Worm (Caenorhabditis elegans) whole organism, mixed stage, embryonic: ENCODE results near the gene T27E4.1.

Source experiments
- M03D4.4 ChIP-seq: sonication (generic microtip); optimal IDR thresholded peaks from 2 replicates; lab custom pipeline; 2017; ENCODE audit warnings: mild to moderate bottlenecking, missing genetic modification characterization, missing compliant biosample characterization
- bed-3 ChIP-seq: fragments of 200-800 bp; sonication (Bioruptor generic); optimal IDR thresholded peaks from 3 replicates; lab custom pipeline; 2018; ENCODE audit warnings: mild to moderate bottlenecking, missing genetic modification characterization, moderate library complexity, missing compliant biosample characterization
- ceh-39 ChIP-seq: fragments of 150-350 bp; optimal IDR thresholded peaks from 2 replicates; lab custom pipeline; 2014; ENCODE audit warnings: missing biosample characterization, missing genetic modification characterization
- ceh-43 ChIP-seq: fragments of 200-800 bp; sonication (Bioruptor generic); optimal IDR thresholded peaks from 2 replicates; lab custom pipeline; 2018; ENCODE audit warnings: mild to moderate bottlenecking, missing genetic modification characterization, moderate library complexity, missing compliant biosample characterization
- ces-1 ChIP-seq: fragments of 150-350 bp; optimal IDR thresholded peaks from 2 replicates; lab custom pipeline; 2014; ENCODE audit warnings: missing biosample characterization, missing genetic modification reagents, missing genetic modification characterization
- cnd-1 ChIP-seq: fragments of 200-800 bp; sonication (Bioruptor generic); optimal IDR thresholded peaks from 2 replicates; lab custom pipeline; 2018; ENCODE audit warnings: mild to moderate bottlenecking, missing genetic modification characterization, missing compliant biosample characterization
- drap-1 ChIP-seq: fragments of 200-800 bp; sonication (Bioruptor generic); optimal IDR thresholded peaks from 3 replicates; lab custom pipeline; 2018; ENCODE audit warnings: mild to moderate bottlenecking, missing genetic modification characterization, missing compliant biosample characterization
- elt-1 ChIP-seq: sonication (generic microtip); optimal IDR thresholded peaks from 2 replicates; lab custom pipeline; 2017; ENCODE audit warnings: missing genetic modification characterization, mild to moderate bottlenecking, missing compliant biosample characterization, antibody characterized with exemption, moderate library complexity, borderline replicate concordance; ENCODE audit not compliant: insufficient read depth
- elt-3 ChIP-seq: fragments of 150-350 bp; optimal IDR thresholded peaks from 2 replicates; lab custom pipeline; 2014; ENCODE audit warnings: missing biosample characterization, missing genetic modification characterization
- ham-2 ChIP-seq: fragments of 200-800 bp; sonication (Bioruptor generic); optimal IDR thresholded peaks from 2 replicates; lab custom pipeline; 2018; ENCODE audit warnings: mild to moderate bottlenecking, missing genetic modification characterization, missing compliant biosample characterization
- hlh-1 ChIP-seq: fragments of 150-350 bp; optimal IDR thresholded peaks from 2 replicates; lab custom pipeline; 2014; ENCODE audit warnings: missing biosample characterization, missing genetic modification reagents, missing genetic modification characterization
- lin-13 ChIP-seq: fragments of 150-350 bp; optimal IDR thresholded peaks from 2 replicates; lab custom pipeline; 2014; ENCODE audit warnings: missing biosample characterization, missing genetic modification characterization
- lin-32 ChIP-seq: fragments of 200-800 bp; sonication (Bioruptor generic); optimal IDR thresholded peaks from 2 replicates; lab custom pipeline; 2018; ENCODE audit warnings: mild to moderate bottlenecking, missing genetic modification characterization, missing compliant biosample characterization
- lsy-2 ChIP-seq: fragments of 150-350 bp; optimal IDR thresholded peaks from 2 replicates; lab custom pipeline; 2014; ENCODE audit warnings: missing biosample characterization, missing genetic modification characterization
- mab-5 ChIP-seq: fragments of 150-350 bp; optimal IDR thresholded peaks from 2 replicates; lab custom pipeline; 2014; ENCODE audit warnings: missing biosample characterization, missing genetic modification characterization
- mep-1 ChIP-seq: fragments of 150-350 bp; optimal IDR thresholded peaks from 2 replicates; lab custom pipeline; 2017; ENCODE audit warnings: missing biosample characterization, missing genetic modification reagents, missing genetic modification characterization, inconsistent platforms
- mls-2 ChIP-seq: sonication (generic microtip); optimal IDR thresholded peaks from 2 replicates; lab custom pipeline; 2016; ENCODE audit warnings: mild to moderate bottlenecking, missing genetic modification characterization, moderate library complexity, missing compliant biosample characterization
- nhr-12 ChIP-seq: fragments of 150-350 bp; optimal IDR thresholded peaks from 2 replicates; lab custom pipeline; 2014; ENCODE audit warnings: missing biosample characterization, missing genetic modification characterization
- nhr-2 ChIP-seq: fragments of 150-350 bp; optimal IDR thresholded peaks from 2 replicates; lab custom pipeline; 2014; ENCODE audit warnings: missing biosample characterization, missing genetic modification characterization
- nhr-237 ChIP-seq: fragments of 150-350 bp; optimal IDR thresholded peaks from 2 replicates; lab custom pipeline; 2014; ENCODE audit warnings: missing biosample characterization, missing genetic modification characterization
- nhr-28 ChIP-seq: fragments of 150-350 bp; optimal IDR thresholded peaks from 2 replicates; lab custom pipeline; 2014; ENCODE audit warnings: missing biosample characterization, missing genetic modification characterization
- nhr-76 ChIP-seq: sonication (generic microtip); optimal IDR thresholded peaks from 2 replicates; lab custom pipeline; 2017; ENCODE audit warnings: missing biosample characterization, missing genetic modification characterization
- pha-4 ChIP-seq: fragments of 150-350 bp; optimal IDR thresholded peaks from 2 replicates; lab custom pipeline; 2018; ENCODE audit warnings: missing biosample characterization, missing genetic modification reagents, missing genetic modification characterization
- sem-2 ChIP-seq: fragments of 200-800 bp; sonication (Bioruptor generic); optimal IDR thresholded peaks from 2 replicates; lab custom pipeline; 2018; ENCODE audit warnings: mild to moderate bottlenecking, missing genetic modification characterization, missing compliant biosample characterization
- snpc-4 ChIP-seq: fragments of 150-350 bp; optimal IDR thresholded peaks from 2 replicates; lab custom pipeline; 2014; ENCODE audit warnings: missing biosample characterization, missing genetic modification characterization
- sptf-1 ChIP-seq: sonication (generic microtip); optimal IDR thresholded peaks from 2 replicates; lab custom pipeline; 2017; ENCODE audit warnings: mild to moderate bottlenecking, missing genetic modification characterization, moderate library complexity, missing compliant biosample characterization
- unc-120 ChIP-seq: sonication (generic microtip); optimal IDR thresholded peaks from 2 replicates; lab custom pipeline; 2017; ENCODE audit warnings: missing genetic modification characterization, missing compliant biosample characterization; ENCODE audit not compliant: poor library complexity, severe bottlenecking
- unc-39 ChIP-seq: fragments of 150-350 bp; optimal IDR thresholded peaks from 2 replicates; lab custom pipeline; 2014; ENCODE audit warnings: missing biosample characterization, missing genetic modification characterization
- unc-62 ChIP-seq: fragments of 150-350 bp; optimal IDR thresholded peaks from 2 replicates; lab custom pipeline; 2014; ENCODE audit warnings: missing biosample characterization, missing genetic modification reagents, missing genetic modification characterization
- zip-8 ChIP-seq: fragments of 150-350 bp; optimal IDR thresholded peaks from 2 replicates; lab custom pipeline; 2014; ENCODE audit warnings: missing biosample characterization, missing genetic modification characterization
- ztf-11 ChIP-seq: fragments of 150-350 bp; optimal IDR thresholded peaks from 2 replicates; lab custom pipeline; 2014; ENCODE audit warnings: missing biosample characterization, missing genetic modification characterization

T27E4.1 gene

DNA sequence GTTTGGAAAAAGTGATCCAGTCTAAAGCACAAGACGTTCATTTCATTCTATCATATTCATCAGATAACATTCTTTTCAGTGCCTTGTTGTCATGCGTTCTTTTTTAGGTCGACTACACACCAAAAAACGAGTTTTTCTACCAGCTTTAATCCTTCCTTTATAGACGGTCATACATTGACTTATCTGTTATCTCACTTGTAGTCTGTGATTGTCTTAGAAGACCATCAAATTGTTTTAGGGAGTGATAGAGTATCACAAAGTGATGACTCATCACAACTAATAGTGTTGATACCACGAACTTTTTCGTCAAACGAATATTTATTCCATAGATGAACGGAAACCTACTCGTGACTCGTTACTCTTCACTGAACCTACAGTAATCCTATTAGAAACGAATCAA is 6.3 kb upstream of the T27E4.1 start:
- no peak for TF ChIP-seq mep-1 (tag; lab: Kevin White, UChicago)
- no peak for TF ChIP-seq unc-120 (tag; lab: Kevin White, UChicago)
- TF ChIP-seq unc-39 (tag; lab: Kevin White, UChicago) = no peak
- no peak for TF ChIP-seq ceh-43 (GFP tag; lab: Kevin White, UChicago)
- no peak for TF ChIP-seq elt-3 (tag; lab: Kevin White, UChicago)
- TF ChIP-seq nhr-12 (tag; lab: Kevin White, UChicago) = no peak
- no peak for TF ChIP-seq elt-1
- no peak for TF ChIP-seq zip-8 (tag; lab: Kevin White, UChicago)
- TF ChIP-seq nhr-28 = no peak
- no peak for TF ChIP-seq lin-32 (GFP tag; lab: Kevin White, UChicago)

DNA sequence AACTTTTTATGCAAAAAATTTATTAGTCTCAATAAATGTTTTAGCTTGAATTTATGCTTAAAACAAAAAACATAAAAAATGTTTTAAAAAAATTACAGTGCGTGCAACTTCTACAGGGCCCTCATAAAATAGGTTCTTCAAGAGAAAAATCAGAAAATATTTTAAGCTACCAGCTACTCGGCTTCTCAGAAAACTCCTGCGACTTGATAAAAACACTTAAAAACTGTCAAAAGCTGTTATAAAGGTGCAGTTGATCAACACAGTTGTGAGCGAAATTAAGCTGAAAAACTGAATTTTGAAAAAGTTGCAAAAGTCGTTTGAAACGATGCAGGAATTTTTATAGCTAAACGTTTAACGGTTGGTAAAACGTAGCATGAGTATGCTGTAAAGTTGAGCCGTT is 3.4 kb upstream of the T27E4.1 start:
- TF ChIP-seq mls-2 (peak; percentile 63), pha-4 (no peak)

DNA sequence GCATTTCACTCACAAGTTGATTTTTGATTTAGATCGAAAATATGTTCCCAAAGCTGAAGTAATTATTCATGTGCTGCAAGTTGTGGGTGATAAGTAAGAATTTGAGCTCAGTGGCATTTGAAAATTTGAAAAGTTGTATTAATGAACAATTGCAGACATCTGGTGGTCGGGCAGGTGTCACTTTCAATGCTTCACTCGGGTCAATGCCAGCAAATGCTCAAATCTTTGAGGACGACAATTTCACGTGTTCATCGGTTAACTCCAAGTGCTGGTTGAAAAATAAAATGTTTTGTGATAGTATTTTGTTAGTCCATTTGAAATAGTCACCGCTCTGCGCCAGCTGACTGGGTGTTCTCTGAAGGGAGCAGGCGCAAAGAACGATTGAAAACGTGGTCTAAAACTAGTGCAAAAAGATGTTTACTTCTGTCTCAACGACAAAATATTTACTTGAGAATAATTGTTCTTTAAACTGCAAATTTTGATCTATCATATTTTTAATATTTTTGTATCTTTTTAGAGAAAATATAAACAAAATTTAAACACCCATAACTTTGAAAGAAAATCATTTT is 2.0 kb downstream of the T27E4.1 start:
- TF ChIP-seq hlh-1 (tag; lab: Kevin White, UChicago) = peak; percentile 69
- TF ChIP-seq mab-5 (tag; lab: Kevin White, UChicago) = no peak

DNA sequence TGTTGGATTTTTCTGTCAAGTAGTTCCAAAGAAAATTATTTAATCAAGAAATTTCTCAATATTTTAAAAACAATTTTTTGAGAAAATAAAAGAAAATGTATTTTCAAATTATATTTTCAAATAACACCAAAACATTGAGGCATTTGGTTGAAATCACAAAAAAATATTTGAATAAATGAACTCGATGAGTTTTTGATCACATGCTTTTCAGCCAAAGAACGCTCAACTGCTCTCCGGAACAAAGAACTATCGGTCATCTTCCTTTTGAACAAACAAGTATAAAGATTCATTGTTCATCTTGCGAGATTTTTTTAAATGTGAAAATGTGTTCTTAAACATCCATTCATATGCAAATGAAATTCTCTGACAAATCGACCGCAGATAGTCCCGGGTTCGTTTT is 2.8 kb downstream of the T27E4.1 start:
- TF ChIP-seq nhr-2 (tag; lab: Kevin White, UChicago) (no peak), lsy-2 (tag; lab: Kevin White, UChicago) (no peak), M03D4.4 (no peak), nhr-28 (no peak), ztf-11 (tag; lab: Kevin White, UChicago) (no peak), sem-2 (GFP tag; lab: Kevin White, UChicago) (no peak), bed-3 (GFP tag; lab: Kevin White, UChicago) (no peak), ces-1 (GFP tag; lab: Kevin White, UChicago) (no peak)

DNA sequence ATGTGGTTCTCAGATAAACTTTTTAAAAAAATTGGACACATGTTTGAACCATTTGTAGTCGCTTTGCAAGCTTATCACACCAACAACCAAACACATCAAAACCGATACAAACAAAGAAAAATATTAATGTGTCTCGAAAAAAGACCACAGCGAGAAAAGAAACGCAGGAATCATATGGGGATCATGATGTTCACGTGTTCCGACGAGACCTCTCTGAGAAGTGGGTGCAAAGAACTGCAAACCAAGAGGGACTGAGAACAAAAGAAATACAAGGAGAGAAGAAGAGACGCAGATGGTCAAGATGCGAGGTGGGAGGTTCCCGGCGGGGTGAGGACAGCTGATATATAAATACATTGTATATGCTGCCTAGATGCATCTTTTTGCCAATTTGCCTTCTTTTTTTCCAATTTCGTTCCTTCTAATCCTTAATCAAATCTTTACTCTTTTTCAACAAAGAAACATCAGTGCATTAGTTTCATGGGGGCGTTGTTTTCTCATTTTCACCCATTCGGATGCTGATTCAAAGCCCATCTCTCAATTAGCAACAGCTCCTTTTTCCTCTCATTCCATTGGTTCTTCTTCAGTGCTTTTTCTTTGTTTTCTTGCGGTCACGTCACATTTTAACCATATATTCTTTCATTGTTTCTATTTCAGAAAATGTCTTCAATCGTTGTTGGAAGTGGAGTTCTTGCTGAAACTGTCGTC is 3.6 kb downstream of the T27E4.1 start, which contains the start of gene F21C10.10:
Gene F21C10.10 (plus strand): TSS at position 655 of the 705 bp plus-strand sequence.
- TF ChIP-seq elt-3 (tag; lab: Kevin White, UChicago) = no peak
- TF ChIP-seq nhr-237 (tag; lab: Kevin White, UChicago) = peak; percentile 6
- peak; percentile 62 for TF ChIP-seq mep-1 (tag; lab: Kevin White, UChicago)
- peak; percentile 88 for TF ChIP-seq hlh-1 (tag; lab: Kevin White, UChicago)
- no peak for TF ChIP-seq sem-2 (GFP tag; lab: Kevin White, UChicago)
- TF ChIP-seq cnd-1 (tag; lab: Kevin White, UChicago) = peak; percentile 6
- TF ChIP-seq zip-8 (tag; lab: Kevin White, UChicago) = no peak
- peak; percentile 64 for TF ChIP-seq ces-1 (GFP tag; lab: Kevin White, UChicago)
- TF ChIP-seq pha-4 = peak; percentile 61
- peak; percentile 87 for TF ChIP-seq unc-62 (GFP tag; lab: Kevin White, UChicago)
- peak; percentile 29 for TF ChIP-seq drap-1
- TF ChIP-seq nhr-28 = no peak
- TF ChIP-seq nhr-2 (tag; lab: Kevin White, UChicago) = peak; percentile 72
- peak; percentile 28 for TF ChIP-seq lsy-2 (tag; lab: Kevin White, UChicago)
- TF ChIP-seq nhr-76 (tag; lab: Kevin White, UChicago) = no peak
- TF ChIP-seq unc-120 (tag; lab: Kevin White, UChicago) = peak; percentile 74
- peak; percentile 59 for TF ChIP-seq ceh-39
- TF ChIP-seq elt-1 = peak; percentile 49
- TF ChIP-seq bed-3 (GFP tag; lab: Kevin White, UChicago) = no peak

DNA sequence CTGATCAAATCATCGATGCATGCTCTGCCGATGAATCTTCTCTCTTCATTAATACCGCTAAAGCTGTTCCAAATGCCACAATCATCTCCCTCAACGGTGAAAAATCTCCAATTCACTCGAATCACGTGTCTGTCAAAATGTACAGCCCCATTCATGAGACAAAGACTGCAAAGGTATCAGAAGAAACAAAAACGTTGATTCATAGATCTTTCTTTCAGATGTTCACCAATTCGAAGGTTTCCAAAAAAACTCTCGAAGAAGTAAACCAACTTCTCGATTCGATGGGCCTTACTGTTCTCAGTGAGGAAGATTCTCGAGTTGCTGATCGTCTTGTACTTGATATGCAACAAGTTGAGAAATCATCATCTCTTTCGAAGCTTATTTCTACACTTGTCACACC is 4.5 kb downstream of the T27E4.1 start:
- TF ChIP-seq nhr-237 (tag; lab: Kevin White, UChicago) (no peak), elt-3 (tag; lab: Kevin White, UChicago) (no peak), bed-3 (GFP tag; lab: Kevin White, UChicago) (no peak), sptf-1 (tag; lab: Kevin White, UChicago) (no peak), ceh-39 (no peak), nhr-28 (no peak), unc-62 (GFP tag; lab: Kevin White, UChicago) (no peak), mab-5 (tag; lab: Kevin White, UChicago) (no peak), ham-2 (GFP tag; lab: Kevin White, UChicago) (no peak), ces-1 (GFP tag; lab: Kevin White, UChicago) (no peak), mls-2 (no peak), pha-4 (no peak), unc-39 (tag; lab: Kevin White, UChicago) (no peak), nhr-76 (tag; lab: Kevin White, UChicago) (no peak), nhr-2 (tag; lab: Kevin White, UChicago) (no peak), lin-13 (no peak), mep-1 (tag; lab: Kevin White, UChicago) (no peak), elt-1 (no peak), snpc-4 (tag; lab: Kevin White, UChicago) (no peak), ceh-43 (GFP tag; lab: Kevin White, UChicago) (no peak)
